Worm (Caenorhabditis elegans): Measurements from ENCODE around the gene str-196.

The str-196 gene

ce11 chrV:541470-541869 is 49.9 kb downstream of the str-196 start:
- no peak for TF ChIP-seq F13H6.1 (tag; optimal IDR thresholded peaks at IDR 0.05)
- no peak for TF ChIP-seq crh-2 (tag; optimal IDR thresholded peaks at IDR 0.05)
- no peak for TF ChIP-seq unc-39 (tag; optimal IDR thresholded peaks at IDR 0.05)
- TF ChIP-seq ztf-4 (tag; optimal IDR thresholded peaks at IDR 0.05), result no peak
- no peak for TF ChIP-seq alr-1 (tag; optimal IDR thresholded peaks at IDR 0.05)
- TF ChIP-seq sma-3 (GFP tag; optimal IDR thresholded peaks at IDR 0.05), result no peak
- peak; percentile 50 for TF ChIP-seq sma-9 (GFP tag; optimal IDR thresholded peaks at IDR 0.05)
- no peak for TF ChIP-seq sma-9 (tag; optimal IDR thresholded peaks at IDR 0.05)
- no peak for TF ChIP-seq lsy-2 (tag; optimal IDR thresholded peaks at IDR 0.05)
- TF ChIP-seq elt-1 (tag; optimal IDR thresholded peaks at IDR 0.05), result peak; percentile 31

ce11 chrV:543169-543568 is 51.6 kb downstream of the str-196 start, which contains the start of gene C14C6.3:
TSS of gene C14C6.3 (plus strand) at chrV:543469.
- TF ChIP-seq lsy-2 (tag; optimal IDR thresholded peaks at IDR 0.05), result no peak
- TF ChIP-seq skn-1 (tag; optimal IDR thresholded peaks at IDR 0.05), result no peak
- TF ChIP-seq mdl-1 (tag; optimal IDR thresholded peaks at IDR 0.05), result no peak
- no peak for TF ChIP-seq zag-1 (tag; optimal IDR thresholded peaks at IDR 0.05)
- no peak for TF ChIP-seq gmeb-1 (tag; optimal IDR thresholded peaks at IDR 0.05)
- TF ChIP-seq egl-27 (tag; optimal IDR thresholded peaks at IDR 0.05), result no peak
- TF ChIP-seq nhr-77 (tag; optimal IDR thresholded peaks at IDR 0.05), result no peak
- TF ChIP-seq F13H6.1 (tag; optimal IDR thresholded peaks at IDR 0.05), result no peak
- TF ChIP-seq dmd-4 (tag; optimal IDR thresholded peaks at IDR 0.05), result no peak
- no peak for TF ChIP-seq fos-1 (tag; optimal IDR thresholded peaks at IDR 0.05)
- no peak for TF ChIP-seq mab-5 (tag; optimal IDR thresholded peaks at IDR 0.05)
